Worm (Caenorhabditis elegans) whole organism, L4/young adult: ENCODE results near the gene dao-6.

ENCODE experiments used
- W03F9.2 ChIP-seq: fragments of 150-350 bp; optimal IDR thresholded peaks from 2 replicates; lab custom pipeline; 2014; ENCODE audit warnings: missing biosample characterization, missing genetic modification characterization
- him-1 ChIP-seq: sonication (generic microtip); optimal IDR thresholded peaks from 2 replicates; lab custom pipeline; 2016; ENCODE audit warnings: missing genotype, missing genetic modification reagents, missing genetic modification characterization, missing compliant biosample characterization

- TF ChIP-seq him-1 (no peak), W03F9.2 (no peak)
Measured at ce11 chrIII:9731313-9731912, 4.6 kb downstream of the dao-6 start.
